Fruit fly (Drosophila melanogaster): ENCODE results near the gene CG12078.

Gene CG12078

dm6 chr3L:3206263-3206662 lies 37.8 kb downstream of the CG12078 start, which contains the start of gene CG33160:
Gene CG33160, minus strand, starts transcription at chr3L:3206363.
- TF ChIP-seq CG8159 (tag; optimal IDR thresholded peaks at IDR 0.05) = no peak
- no peak for TF ChIP-seq CG14655 (GFP tag; optimal IDR thresholded peaks at IDR 0.05)
- no peak for TF ChIP-seq CG13204 (GFP tag; optimal IDR thresholded peaks at IDR 0.05)
- TF ChIP-seq fd96Ca (GFP tag; IDR thresholded peaks at IDR 0.05) = no peak
- TF ChIP-seq Snoo (tag; optimal IDR thresholded peaks at IDR 0.05) = no peak
- TF ChIP-seq CG15710 (tag; optimal IDR thresholded peaks at IDR 0.05) = no peak
- no peak for TF ChIP-seq Pif1B (GFP tag; optimal IDR thresholded peaks at IDR 0.05)
- TF ChIP-seq CG32121 (GFP tag; IDR thresholded peaks at IDR 0.05) = no peak
- TF ChIP-seq Pif1A (GFP tag; optimal IDR thresholded peaks at IDR 0.05) = no peak

dm6 chr3L:3205349-3205748 lies 38.7 kb downstream of the CG12078 start, which contains the start of gene CG32277:
Gene CG32277, minus strand, starts transcription at chr3L:3205449.
- TF ChIP-seq CG12605 (GFP tag; IDR thresholded peaks at IDR 0.05) (no peak), Ets98B (GFP tag; IDR thresholded peaks at IDR 0.05) (no peak), CG8301 (tag; optimal IDR thresholded peaks at IDR 0.05) (no peak), fd96Ca (GFP tag; IDR thresholded peaks at IDR 0.05) (no peak), D1 (tag; optimal IDR thresholded peaks at IDR 0.05) (no peak), EcR (GFP tag; optimal IDR thresholded peaks at IDR 0.05) (no peak), CG32121 (GFP tag; IDR thresholded peaks at IDR 0.05) (no peak), CG34367 (tag; optimal IDR thresholded peaks at IDR 0.05) (no peak), Snoo (tag; optimal IDR thresholded peaks at IDR 0.05) (no peak), gl (tag; optimal IDR thresholded peaks at IDR 0.05) (no peak), CG9948 (tag; optimal IDR thresholded peaks at IDR 0.05) (no peak), Pif1B (GFP tag; optimal IDR thresholded peaks at IDR 0.05) (no peak), CG14655 (GFP tag; optimal IDR thresholded peaks at IDR 0.05) (no peak), CG4496 (GFP tag; IDR thresholded peaks at IDR 0.05) (no peak), rn (GFP tag; IDR thresholded peaks at IDR 0.05) (no peak), CG17806 (tag; optimal IDR thresholded peaks at IDR 0.05) (no peak), CG8159 (tag; optimal IDR thresholded peaks at IDR 0.05) (no peak)

dm6 chr3L:3204348-3204747 lies 39.7 kb downstream of the CG12078 start, which contains the start of gene CG33159:
Gene CG33159, minus strand, starts transcription at chr3L:3204448.
- TF ChIP-seq CG32121 (GFP tag; IDR thresholded peaks at IDR 0.05) = no peak
- no peak for TF ChIP-seq CG17806 (tag; optimal IDR thresholded peaks at IDR 0.05)
- no peak for TF ChIP-seq CG9948 (tag; optimal IDR thresholded peaks at IDR 0.05)
- no peak for TF ChIP-seq D1 (tag; optimal IDR thresholded peaks at IDR 0.05)
- TF ChIP-seq rn (GFP tag; IDR thresholded peaks at IDR 0.05) = no peak
- TF ChIP-seq gl (tag; optimal IDR thresholded peaks at IDR 0.05) = no peak
- no peak for TF ChIP-seq CG15710 (tag; optimal IDR thresholded peaks at IDR 0.05)
- TF ChIP-seq Ets98B (GFP tag; IDR thresholded peaks at IDR 0.05) = no peak
- no peak for TF ChIP-seq CG34367 (tag; optimal IDR thresholded peaks at IDR 0.05)

- TF ChIP-seq Ets98B (GFP tag; IDR thresholded peaks at IDR 0.05) (no peak), fd96Ca (GFP tag; IDR thresholded peaks at IDR 0.05) (no peak), CG17806 (tag; optimal IDR thresholded peaks at IDR 0.05) (no peak), Pif1A (GFP tag; optimal IDR thresholded peaks at IDR 0.05) (no peak), CG10348 (GFP tag; IDR thresholded peaks at IDR 0.05) (no peak), EcR (GFP tag; optimal IDR thresholded peaks at IDR 0.05) (no peak), rn (GFP tag; IDR thresholded peaks at IDR 0.05) (no peak), CG4496 (GFP tag; IDR thresholded peaks at IDR 0.05) (no peak), Pif1B (GFP tag; optimal IDR thresholded peaks at IDR 0.05) (no peak), CG14655 (GFP tag; optimal IDR thresholded peaks at IDR 0.05) (no peak), gl (tag; optimal IDR thresholded peaks at IDR 0.05) (no peak), CG32121 (GFP tag; IDR thresholded peaks at IDR 0.05) (no peak), CG13204 (GFP tag; optimal IDR thresholded peaks at IDR 0.05) (no peak), CG8159 (tag; optimal IDR thresholded peaks at IDR 0.05) (no peak), CG15710 (tag; optimal IDR thresholded peaks at IDR 0.05) (no peak), Snoo (tag; optimal IDR thresholded peaks at IDR 0.05) (no peak)
Measured at dm6 chr3L:3203062-3203461, 41.0 kb downstream of the CG12078 start, which contains the start of gene CG32271. Gene CG32271, minus strand, starts transcription at chr3L:3203162.

- no peak for TF ChIP-seq CG13204 (GFP tag; optimal IDR thresholded peaks at IDR 0.05)
- no peak for TF ChIP-seq CG8159 (tag; optimal IDR thresholded peaks at IDR 0.05)
- TF ChIP-seq CG15710 (tag; optimal IDR thresholded peaks at IDR 0.05) = peak; percentile 56
- no peak for TF ChIP-seq CG9948 (tag; optimal IDR thresholded peaks at IDR 0.05)
- TF ChIP-seq D1 (tag; optimal IDR thresholded peaks at IDR 0.05) = no peak
- TF ChIP-seq CG17806 (tag; optimal IDR thresholded peaks at IDR 0.05) = peak; percentile 49
- peak; percentile 58; the same call in 1 of the 2 replicates for TF ChIP-seq Ets98B (GFP tag; IDR thresholded peaks at IDR 0.05)
- no peak for TF ChIP-seq CG10348 (GFP tag; IDR thresholded peaks at IDR 0.05)
- TF ChIP-seq gl (tag; optimal IDR thresholded peaks at IDR 0.05) = no peak
- 0 out of 2 replicates have a peak, but pooled peaks have one; percentile 32 for TF ChIP-seq rn (GFP tag; IDR thresholded peaks at IDR 0.05)
- peak; percentile 77; the same call in 2 of the 3 replicates for TF ChIP-seq fd96Ca (GFP tag; IDR thresholded peaks at IDR 0.05)
- TF ChIP-seq CG32121 (GFP tag; IDR thresholded peaks at IDR 0.05) = peak; percentile 76
- peak; percentile 35 for TF ChIP-seq EcR (GFP tag; optimal IDR thresholded peaks at IDR 0.05)
- peak; percentile 54; the same call in 2 of the 3 replicates for TF ChIP-seq CG4496 (GFP tag; IDR thresholded peaks at IDR 0.05)
- no peak for TF ChIP-seq CG8301 (tag; optimal IDR thresholded peaks at IDR 0.05)
- no peak for TF ChIP-seq Pif1B (GFP tag; optimal IDR thresholded peaks at IDR 0.05)
- peak; percentile 22; the same call in 1 of the 2 replicates for TF ChIP-seq CG12605 (GFP tag; IDR thresholded peaks at IDR 0.05)
- TF ChIP-seq Pif1A (GFP tag; optimal IDR thresholded peaks at IDR 0.05) = no peak
- TF ChIP-seq Snoo (tag; optimal IDR thresholded peaks at IDR 0.05) = no peak
- peak; percentile 50 for TF ChIP-seq CG34367 (tag; optimal IDR thresholded peaks at IDR 0.05)
- TF ChIP-seq CG14655 (GFP tag; optimal IDR thresholded peaks at IDR 0.05) = no peak
Measured at dm6 chr3L:3198447-3199402, 45.4 kb downstream of the CG12078 start, which contains the start of the genes CG32276 and gry. Gene CG32276, minus strand, starts transcription at chr3L:3199047. Gene gry, plus strand, starts transcription at chr3L:3199090.

Data from whole organism, pupa.